Fruit fly (Drosophila melanogaster) whole organism, embryonic: ENCODE measurements around the gene Pex10.

Experiments used
- CG10267 ChIP-seq: fragments of 200-800 bp; sonication (Bioruptor generic); optimal IDR thresholded peaks from 2 replicates; lab custom pipeline; 2018; ENCODE audit warnings: missing biosample characterization, mild to moderate bottlenecking, missing genetic modification characterization, moderate library complexity
- CG11560 ChIP-seq: fragments of 200-800 bp; sonication (Bioruptor generic); IDR thresholded peaks from 3 replicates; pipeline ENCODE4 v1.3.6; 2022; ENCODE audit warnings: missing biosample characterization, missing genetic modification characterization
- CG12391 ChIP-seq: fragments of 200-800 bp; sonication (Bioruptor generic); optimal IDR thresholded peaks from 3 replicates; lab custom pipeline; 2018; ENCODE audit warnings: missing biosample characterization, mild to moderate bottlenecking, missing genetic modification characterization, moderate library complexity
- CG13424 ChIP-seq: fragments of 200-800 bp; sonication (Bioruptor generic); optimal IDR thresholded peaks from 2 replicates; lab custom pipeline; 2019; ENCODE audit warnings: missing biosample characterization, mild to moderate bottlenecking, missing genetic modification characterization, moderate library complexity
- CG15269 ChIP-seq: fragments of 200-800 bp; sonication (Bioruptor generic); optimal IDR thresholded peaks from 2 replicates; lab custom pipeline; 2018; ENCODE audit warnings: missing biosample characterization, mild to moderate bottlenecking, missing genetic modification characterization, moderate library complexity
- CG15601 ChIP-seq: fragments of 200-800 bp; sonication (Bioruptor generic); optimal IDR thresholded peaks from 3 replicates; lab custom pipeline; 2019; ENCODE audit warnings: missing biosample characterization, mild to moderate bottlenecking, missing genetic modification characterization, moderate library complexity
- CG16815 ChIP-seq: fragments of 200-800 bp; sonication (Bioruptor generic); optimal IDR thresholded peaks from 3 replicates; lab custom pipeline; 2017; ENCODE audit warnings: missing biosample characterization, mild to moderate bottlenecking, missing genetic modification characterization
- CG17186 ChIP-seq: fragments of 200-800 bp; sonication (Bioruptor generic); optimal IDR thresholded peaks from 3 replicates; lab custom pipeline; 2017; ENCODE audit warnings: missing biosample characterization, missing genetic modification reagents, missing genetic modification characterization
- CG17568 ChIP-seq: fragments of 200-800 bp; sonication (Bioruptor generic); optimal IDR thresholded peaks from 2 replicates; lab custom pipeline; 2018; ENCODE audit warnings: missing biosample characterization, mild to moderate bottlenecking, missing genetic modification characterization, moderate library complexity
- CG4707 ChIP-seq: fragments of 200-800 bp; sonication (Bioruptor generic); optimal IDR thresholded peaks from 2 replicates; lab custom pipeline; 2018; ENCODE audit warnings: missing biosample characterization, mild to moderate bottlenecking, missing genetic modification characterization, moderate library complexity
- CG5180 ChIP-seq: fragments of 200-800 bp; sonication (Bioruptor generic); optimal IDR thresholded peaks from 3 replicates; lab custom pipeline; 2017; ENCODE audit warnings: missing biosample characterization, missing genetic modification characterization, mild to moderate bottlenecking, moderate library complexity, missing genetic modification reagents
- CG9797 ChIP-seq: fragments of 200-800 bp; sonication (Bioruptor generic); optimal IDR thresholded peaks from 3 replicates; lab custom pipeline; 2018; ENCODE audit warnings: missing biosample characterization, mild to moderate bottlenecking, missing genetic modification characterization
- CoRest ChIP-seq: fragments of 200-800 bp; sonication (Bioruptor generic); optimal IDR thresholded peaks from 3 replicates; lab custom pipeline; 2018; ENCODE audit warnings: missing biosample characterization, mild to moderate bottlenecking, missing genetic modification characterization, moderate library complexity
- Deaf1 ChIP-seq: fragments of 200-800 bp; optimal IDR thresholded peaks from 3 replicates; lab custom pipeline; 2019; ENCODE audit warnings: missing biosample characterization, mild to moderate bottlenecking, missing genetic modification characterization, moderate library complexity
- Dll ChIP-seq: fragments of 200-800 bp; sonication (Bioruptor generic); IDR thresholded peaks from 4 replicates; pipeline ENCODE4 v1.3.6; 2022; ENCODE audit warnings: missing biosample characterization, missing genetic modification characterization; ENCODE audit not compliant: partially characterized antibody
- Doc3 ChIP-seq: fragments of 200-800 bp; sonication (Bioruptor generic); IDR thresholded peaks from 3 replicates; pipeline ENCODE4 v1.3.6; 2022; ENCODE audit warnings: missing biosample characterization, missing genetic modification characterization; ENCODE audit not compliant: partially characterized antibody
- GATAe ChIP-seq: fragments of 200-800 bp; sonication (Bioruptor generic); conservative IDR thresholded peaks from 2 replicates; pipeline ENCODE4 v1.3.6; 2022; ENCODE audit warnings: missing biosample characterization, missing genetic modification characterization
- HLH4C ChIP-seq: fragments of 200-800 bp; sonication (Bioruptor generic); IDR thresholded peaks from 3 replicates; pipeline ENCODE4 v1.3.6; 2022; ENCODE audit warnings: missing biosample characterization, missing genetic modification characterization; ENCODE audit not compliant: partially characterized antibody
- Hr51 ChIP-seq, 2 experiments: fragments of 200-800 bp; sonication (Bioruptor generic); optimal IDR thresholded peaks; 2 replicates in 1 of 2; 3 replicates in 1 of 2; lab custom pipeline; 2016 to 2018; ENCODE audit warnings: missing biosample characterization in 2 of 2, missing genetic modification characterization in 2 of 2, mild to moderate bottlenecking in 1 of 2, moderate library complexity in 1 of 2
- Max ChIP-seq: fragments of 200-800 bp; sonication (Bioruptor generic); optimal IDR thresholded peaks from 2 replicates; lab custom pipeline; 2016; ENCODE audit warnings: missing biosample characterization, mild to moderate bottlenecking, missing genetic modification characterization
- Myb ChIP-seq: fragments of 200-800 bp; sonication (Bioruptor generic); optimal IDR thresholded peaks from 2 replicates; lab custom pipeline; 2016; ENCODE audit warnings: missing biosample characterization, missing genetic modification characterization
- Opbp ChIP-seq: fragments of 200-800 bp; sonication (Bioruptor generic); IDR thresholded peaks from 3 replicates; pipeline ENCODE4 v1.3.6; 2022; ENCODE audit warnings: missing biosample characterization, missing genetic modification characterization; ENCODE audit not compliant: partially characterized antibody
- Rfx ChIP-seq: fragments of 200-800 bp; sonication (Bioruptor generic); IDR thresholded peaks from 2 replicates; pipeline ENCODE4 v1.3.6; 2022; ENCODE audit warnings: missing biosample characterization, missing genetic modification characterization
- Sox102F ChIP-seq: fragments of 200-800 bp; sonication (Bioruptor generic); optimal IDR thresholded peaks from 2 replicates; lab custom pipeline; 2018; ENCODE audit warnings: missing biosample characterization, mild to moderate bottlenecking, missing genetic modification characterization, moderate library complexity
- Sry-δ ChIP-seq: fragments of 200-800 bp; sonication (Bioruptor generic); optimal IDR thresholded peaks from 2 replicates; lab custom pipeline; 2016; ENCODE audit warnings: missing biosample characterization, missing genetic modification characterization
- YL-1 ChIP-seq: fragments of 200-800 bp; sonication (Bioruptor generic); optimal IDR thresholded peaks from 3 replicates; lab custom pipeline; 2017; ENCODE audit warnings: missing biosample characterization, mild to moderate bottlenecking, missing genetic modification characterization
- chm ChIP-seq: fragments of 200-800 bp; sonication (Bioruptor generic); IDR thresholded peaks from 2 replicates; pipeline ENCODE4 v1.3.6; 2022; ENCODE audit warnings: missing biosample characterization, missing genetic modification characterization
- dpn ChIP-seq, 2 experiments: fragments of 200-800 bp; sonication (Bioruptor generic); optimal IDR thresholded peaks; 3 replicates each; lab custom pipeline; 2016; ENCODE audit warnings: missing biosample characterization in 2 of 2, missing genetic modification characterization in 2 of 2
- gem ChIP-seq: fragments of 200-800 bp; sonication (Bioruptor generic); optimal IDR thresholded peaks from 2 replicates; lab custom pipeline; 2019; ENCODE audit warnings: missing biosample characterization, mild to moderate bottlenecking, missing genetic modification characterization, moderate library complexity
- grau ChIP-seq: fragments of 200-800 bp; optimal IDR thresholded peaks from 3 replicates; lab custom pipeline; 2019; ENCODE audit warnings: missing biosample characterization, mild to moderate bottlenecking, missing genetic modification characterization, moderate library complexity
- grn ChIP-seq: fragments of 200-800 bp; sonication (Bioruptor generic); optimal IDR thresholded peaks from 3 replicates; lab custom pipeline; 2017; ENCODE audit warnings: missing biosample characterization, missing genetic modification characterization
- gt ChIP-seq: fragments of 200-800 bp; sonication (Bioruptor generic); IDR thresholded peaks from 2 replicates; pipeline ENCODE4 v1.3.6; 2022; ENCODE audit warnings: missing biosample characterization, missing genetic modification characterization
- hb ChIP-seq: fragments of 200-800 bp; sonication (Bioruptor generic); IDR thresholded peaks from 3 replicates; pipeline ENCODE4 v1.3.6; 2022; ENCODE audit warnings: missing biosample characterization, missing genetic modification characterization; ENCODE audit not compliant: partially characterized antibody
- hbn ChIP-seq: fragments of 200-800 bp; sonication (Bioruptor generic); IDR thresholded peaks from 2 replicates; pipeline ENCODE4 v1.3.6; 2022; ENCODE audit warnings: missing biosample characterization, missing genetic modification characterization; ENCODE audit not compliant: partially characterized antibody
- knrl ChIP-seq: fragments of 200-800 bp; sonication (Bioruptor generic); IDR thresholded peaks from 3 replicates; pipeline ENCODE4 v1.3.6; 2022; ENCODE audit warnings: missing biosample characterization, missing genetic modification characterization; ENCODE audit not compliant: partially characterized antibody
- oc ChIP-seq: fragments of 200-800 bp; sonication (Bioruptor generic); optimal IDR thresholded peaks from 2 replicates; lab custom pipeline; 2018; ENCODE audit warnings: missing biosample characterization, mild to moderate bottlenecking, missing genetic modification characterization, moderate library complexity
- seq ChIP-seq: fragments of 200-800 bp; sonication (Bioruptor generic); IDR thresholded peaks from 2 replicates; pipeline ENCODE4 v1.3.6; 2022; ENCODE audit warnings: missing biosample characterization, missing genetic modification characterization
- slbo ChIP-seq: fragments of 200-800 bp; sonication (Bioruptor generic); IDR thresholded peaks from 2 replicates; pipeline ENCODE4 v1.3.6; 2022; ENCODE audit warnings: missing biosample characterization, missing genetic modification characterization
- stwl ChIP-seq: fragments of 200-800 bp; sonication (Bioruptor generic); optimal IDR thresholded peaks from 3 replicates; lab custom pipeline; 2018; ENCODE audit warnings: missing biosample characterization, mild to moderate bottlenecking, missing genetic modification characterization, moderate library complexity
- tap ChIP-seq: fragments of 200-800 bp; optimal IDR thresholded peaks from 3 replicates; lab custom pipeline; 2019; ENCODE audit warnings: missing biosample characterization, mild to moderate bottlenecking, missing genetic modification characterization, moderate library complexity
- trem ChIP-seq: fragments of 200-800 bp; optimal IDR thresholded peaks from 3 replicates; lab custom pipeline; 2019; ENCODE audit warnings: missing biosample characterization, mild to moderate bottlenecking, missing genetic modification characterization, moderate library complexity
- vnd ChIP-seq: fragments of 200-800 bp; sonication (Bioruptor generic); IDR thresholded peaks from 3 replicates; pipeline ENCODE4 v1.3.6; 2022; ENCODE audit warnings: missing biosample characterization, missing genetic modification characterization; ENCODE audit not compliant: partially characterized antibody
- wdn ChIP-seq: fragments of 200-800 bp; sonication (Bioruptor generic); IDR thresholded peaks from 2 replicates; pipeline ENCODE4 v1.3.6; 2022; ENCODE audit warnings: missing biosample characterization, missing genetic modification characterization
- zen2 ChIP-seq: fragments of 200-800 bp; sonication (Bioruptor generic); IDR thresholded peaks from 3 replicates; pipeline ENCODE4 v1.3.6; 2022; ENCODE audit warnings: missing biosample characterization, missing genetic modification characterization; ENCODE audit not compliant: partially characterized antibody

Pex10 gene

DNA sequence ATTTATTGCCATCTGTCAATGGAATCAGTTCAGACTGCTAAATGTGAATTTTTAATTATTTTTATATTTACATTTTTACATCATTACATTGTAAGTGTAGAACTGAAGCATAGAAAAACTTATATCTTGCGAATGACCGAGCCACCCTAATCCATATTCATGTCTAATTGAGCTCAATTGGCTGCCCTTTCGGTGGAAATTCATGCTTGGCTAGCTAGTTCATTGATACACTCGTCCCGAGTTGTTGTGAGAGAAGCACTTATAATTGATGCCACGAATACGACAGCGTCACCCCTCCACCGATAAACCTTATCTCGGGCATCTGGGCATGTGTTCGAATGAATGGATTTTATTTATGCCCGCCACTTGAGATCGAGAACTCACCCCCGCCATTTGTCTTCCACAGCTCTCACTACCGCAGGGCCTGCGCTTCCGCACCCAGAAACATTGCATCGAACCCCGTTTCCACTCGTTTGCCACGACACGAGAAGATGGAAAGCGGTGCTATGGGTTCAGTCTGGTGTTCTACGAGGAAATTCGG, 19.6 kb upstream of the Pex10 start (continued):
- TF ChIP-seq hbn (GFP tag; lab: Robert Waterston, UW) (peak; percentile 26; the same call in 1 of the 2 replicates), Hr51 (GFP tag; optimal IDR thresholded peaks at IDR 0.05; lab: Kevin White, UChicago) (peak in 1 of 2 experiments; percentile 12), grau (tag; lab: Kevin White, UChicago) (no peak), vnd (GFP tag; lab: Robert Waterston, UW) (0 out of 3 replicates have a peak, but pooled peaks have one; percentile 32), Deaf1 (tag; lab: Kevin White, UChicago) (peak; percentile 11), gem (tag; lab: Kevin White, UChicago) (peak; percentile 23), grn (GFP tag; lab: Kevin White, UChicago) (peak; percentile 80)
- TF ChIP-seq, all 482 proteins: peak for 18

DNA sequence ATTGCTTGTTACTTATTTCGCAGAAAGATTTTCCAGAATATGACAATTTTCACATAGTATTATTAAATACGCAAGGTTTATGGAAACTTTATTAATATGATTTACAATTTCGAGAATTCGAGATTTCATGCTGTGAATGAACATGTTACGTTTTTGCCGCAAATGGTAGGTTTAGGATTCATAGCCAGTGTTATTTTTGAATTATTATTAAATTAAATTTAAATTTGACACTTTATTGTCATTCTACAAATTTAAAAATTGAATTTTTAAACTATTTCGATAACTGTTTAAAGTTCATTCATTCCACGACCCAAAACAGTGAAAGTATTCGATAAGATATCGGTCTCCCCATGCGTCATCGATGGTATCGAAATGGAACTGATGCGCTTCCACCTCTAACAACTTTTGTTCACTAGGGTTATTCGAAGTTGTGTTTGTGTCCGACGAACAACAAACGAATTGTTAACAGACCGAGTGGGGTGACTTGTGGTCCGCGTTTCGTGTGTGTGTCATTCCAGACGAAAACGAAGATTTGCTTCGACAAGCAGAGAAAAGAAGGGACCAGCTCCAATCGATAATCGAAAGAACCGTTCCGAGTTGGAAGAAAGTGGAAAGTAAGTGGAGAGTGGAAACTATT, 12.2 kb upstream of the Pex10 start, which contains the start of the genes CG32313 and Pcyt1:
Gene CG32313 (minus strand): TSS at position 51 of the 637 bp plus-strand sequence.
Gene Pcyt1 (plus strand): TSS at position 400 of the 637 bp plus-strand sequence.
- TF ChIP-seq seq (GFP tag; lab: Robert Waterston, UW) (no peak), CG12391 (peak; percentile 36), CoRest (tag; lab: Kevin White, UChicago) (peak; percentile 29), Sry-δ (GFP tag; lab: Kevin White, UChicago) (peak; percentile 96), Myb (GFP tag; lab: Kevin White, UChicago) (peak; percentile 58), CG5180 (GFP tag; lab: Kevin White, UChicago) (peak; percentile 27), hb (GFP tag; lab: Robert Waterston, UW) (peak; percentile 79), zen2 (peak; percentile 77), gem (tag; lab: Kevin White, UChicago) (peak; percentile 3), HLH4C (GFP tag; lab: Robert Waterston, UW) (peak; percentile 91), CG15601 (peak; percentile 25), gt (GFP tag; lab: Robert Waterston, UW) (no peak), GATAe (no peak), tap (tag; lab: Kevin White, UChicago) (peak; percentile 49), oc (tag; lab: Kevin White, UChicago) (no peak), dpn (GFP tag; optimal IDR thresholded peaks at IDR 0.05; lab: Kevin White, UChicago) (peak in 1 of 2 experiments; percentile 6), CG13424 (tag; lab: Kevin White, UChicago) (no peak), Doc3 (peak; percentile 81), chm (peak; percentile 71; the same call in 1 of the 2 replicates), trem (tag; lab: Kevin White, UChicago) (peak; percentile 65), Dll (GFP tag; lab: Robert Waterston, UW) (peak; percentile 85), CG4707 (GFP tag; lab: Kevin White, UChicago) (peak; percentile 37), CG17186 (GFP tag; lab: Kevin White, UChicago) (peak; percentile 76), CG10267 (tag; lab: Kevin White, UChicago) (peak; percentile 45), CG11560 (tag; lab: Robert Waterston, UW) (peak; percentile 99), Opbp (GFP tag; lab: Robert Waterston, UW) (peak; percentile 93), Rfx (peak; percentile 23; the same call in 1 of the 2 replicates), CG16815 (GFP tag; lab: Kevin White, UChicago) (no peak), Deaf1 (tag; lab: Kevin White, UChicago) (peak; percentile 61), Max (peak; percentile 22), slbo (peak; percentile 39; the same call in 1 of the 2 replicates), CG15269 (tag; lab: Kevin White, UChicago) (peak; percentile 18), knrl (peak; percentile 85), Sox102F (GFP tag; lab: Kevin White, UChicago) (no peak), wdn (GFP tag; lab: Robert Waterston, UW) (0 out of 2 replicates have a peak, but pooled peaks have one; percentile 27), YL-1 (GFP tag; lab: Kevin White, UChicago) (peak; percentile 38), CG17568 (GFP tag; lab: Kevin White, UChicago) (peak; percentile 67), CG9797 (peak; percentile 31), stwl (peak; percentile 94)
